Worm (Caenorhabditis elegans): ENCODE measurements around the gene btb-22.

DNA sequence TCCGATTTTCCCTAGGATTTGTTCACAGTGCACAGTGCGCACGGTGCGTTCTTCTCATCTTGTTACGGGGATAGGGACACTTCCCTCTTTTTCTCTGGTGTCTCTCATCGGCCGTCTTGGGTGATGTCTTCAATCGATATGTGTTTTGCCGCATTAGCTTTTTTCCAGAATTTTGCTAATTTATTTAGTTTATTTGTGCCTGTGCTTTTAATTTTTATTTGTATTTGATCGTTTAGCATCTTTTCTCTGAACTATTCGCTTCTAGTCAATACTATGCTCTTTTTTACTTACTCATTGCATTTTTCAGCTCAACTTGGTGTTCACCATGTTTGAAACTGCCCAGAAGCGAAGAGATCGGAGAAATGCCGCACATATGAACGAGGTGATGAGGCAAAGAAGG, 40.7 kb downstream of the btb-22 start, which contains the start of gene F14D2.5:
- TF ChIP-seq mep-1 (tag; optimal IDR thresholded peaks at IDR 0.05) (no peak), php-3 (GFP tag; IDR thresholded peaks at IDR 0.05) (no peak)
